Worm (Caenorhabditis elegans) whole organism, young adult: ENCODE data around the gene K10H10.7.

Experiments used
- B0336.3 ChIP-seq: fragments of 200-800 bp; sonication (Bioruptor generic); IDR thresholded peaks from 2 replicates; pipeline ENCODE4 v1.3.6; 2022; ENCODE audit warnings: missing genetic modification characterization, missing compliant biosample characterization
- C17E4.6 ChIP-seq: fragments of 200-800 bp; sonication (Bioruptor generic); IDR thresholded peaks from 2 replicates; pipeline ENCODE4 v1.3.6; 2022; ENCODE audit warnings: missing genetic modification reagents, missing genetic modification characterization, missing compliant biosample characterization
- D2030.7 ChIP-seq: fragments of 200-800 bp; sonication (Bioruptor generic); IDR thresholded peaks from 2 replicates; pipeline ENCODE4 v1.3.6; 2022; ENCODE audit warnings: missing genetic modification reagents, missing genetic modification characterization, missing compliant biosample characterization
- F23B12.7 ChIP-seq: sonication (generic microtip); optimal IDR thresholded peaks from 2 replicates; lab custom pipeline; 2017; ENCODE audit warnings: missing genetic modification characterization, mild to moderate bottlenecking, missing compliant biosample characterization, antibody characterized with exemption, moderate library complexity; ENCODE audit not compliant: insufficient read depth
- F37B4.10 ChIP-seq: fragments of 200-800 bp; sonication (Bioruptor generic); IDR thresholded peaks from 2 replicates; pipeline ENCODE4 v1.3.6; 2022; ENCODE audit warnings: missing genetic modification characterization, missing compliant biosample characterization
- F55B11.4 ChIP-seq: sonication (generic microtip); optimal IDR thresholded peaks from 2 replicates; lab custom pipeline; 2016; ENCODE audit warnings: missing compliant biosample characterization, missing genetic modification characterization, borderline replicate concordance; ENCODE audit not compliant: insufficient read depth
- K11D2.4 ChIP-seq: fragments of 200-800 bp; sonication (Bioruptor generic); IDR thresholded peaks from 2 replicates; pipeline ENCODE4 v1.3.6; 2022; ENCODE audit warnings: missing genetic modification reagents, missing genetic modification characterization, missing compliant biosample characterization
- T07F8.4 ChIP-seq: sonication (generic microtip); optimal IDR thresholded peaks from 2 replicates; lab custom pipeline; 2016; ENCODE audit warnings: mild to moderate bottlenecking, missing genetic modification characterization, moderate library complexity, missing compliant biosample characterization
- Y53F4B.3 ChIP-seq: fragments of 200-800 bp; sonication (Bioruptor generic); IDR thresholded peaks from 2 replicates; pipeline ENCODE4 v1.3.6; 2022; ENCODE audit warnings: missing genetic modification reagents, missing genetic modification characterization, missing compliant biosample characterization
- Y67H2A.10 ChIP-seq: fragments of 200-800 bp; sonication (Bioruptor generic); conservative IDR thresholded peaks from 2 replicates; pipeline ENCODE4 v1.3.6; 2022; ENCODE audit warnings: missing genetic modification reagents, missing genetic modification characterization, missing compliant biosample characterization
- Y79H2A.3 ChIP-seq: fragments of 200-800 bp; sonication (Bioruptor generic); conservative IDR thresholded peaks from 2 replicates; pipeline ENCODE4 v1.3.6; 2022; ENCODE audit warnings: missing genetic modification reagents, missing genetic modification characterization, missing compliant biosample characterization
- ZK185.1 ChIP-seq: sonication (generic microtip); optimal IDR thresholded peaks from 2 replicates; lab custom pipeline; 2016; ENCODE audit warnings: mild to moderate bottlenecking, missing genetic modification characterization, missing compliant biosample characterization; ENCODE audit not compliant: poor library complexity, severe bottlenecking
- akir-1 ChIP-seq: fragments of 200-800 bp; sonication (Bioruptor generic); optimal IDR thresholded peaks from 2 replicates; lab custom pipeline; 2018; ENCODE audit warnings: mild to moderate bottlenecking, missing genetic modification characterization, moderate library complexity, missing compliant biosample characterization
- ama-1 ChIP-seq, 3 experiments: fragments of 150-350 bp in 1 of 3; sonication (generic microtip) in 2 of 3; optimal IDR thresholded peaks; 2 replicates each; lab custom pipeline; 2014 to 2018; ENCODE audit warnings: missing biosample characterization in 2 of 3, missing genetic modification characterization in 2 of 3, missing genetic modification reagents in 2 of 3
- atf-7 ChIP-seq: sonication (generic microtip); optimal IDR thresholded peaks from 2 replicates; lab custom pipeline; 2017; ENCODE audit warnings: mild to moderate bottlenecking, missing genetic modification characterization, missing compliant biosample characterization
- bed-1 ChIP-seq: fragments of 200-800 bp; sonication (Bioruptor generic); IDR thresholded peaks from 2 replicates; pipeline ENCODE4 v1.3.6; 2022; ENCODE audit warnings: missing genetic modification reagents, missing genetic modification characterization, missing compliant biosample characterization
- cebp-1 ChIP-seq, 2 experiments: fragments of 200-800 bp in 1 of 2; sonication (Bioruptor generic) in 1 of 2; sonication (generic microtip) in 1 of 2; IDR thresholded peaks in 1 of 2; optimal IDR thresholded peaks in 1 of 2; 2 replicates each; pipeline versions ENCODE4 v1.3.6 to Lab custom; 2017 to 2022; ENCODE audit warnings: missing compliant biosample characterization in 2 of 2, missing genetic modification characterization in 2 of 2, mild to moderate bottlenecking in 1 of 2, missing genetic modification reagents in 1 of 2, moderate library complexity in 1 of 2
- hlh-26 ChIP-seq: fragments of 200-800 bp; sonication (Bioruptor generic); conservative IDR thresholded peaks from 2 replicates; pipeline ENCODE4 v1.3.6; 2022; ENCODE audit warnings: missing genetic modification reagents, missing genetic modification characterization, missing compliant biosample characterization
- lin-26 ChIP-seq: fragments of 200-800 bp; sonication (Bioruptor generic); IDR thresholded peaks from 2 replicates; pipeline ENCODE4 v1.3.6; 2022; ENCODE audit warnings: missing genetic modification reagents, missing genetic modification characterization, missing compliant biosample characterization
- lin-35 ChIP-seq, 3 experiments: fragments of 150-350 bp in 2 of 3; sonication (generic microtip) in 1 of 3; optimal IDR thresholded peaks; 2 replicates each; lab custom pipeline; 2014 to 2018; ENCODE audit warnings: missing biosample characterization in 3 of 3, missing genetic modification characterization in 3 of 3, missing genetic modification reagents in 3 of 3
- lin-40 ChIP-seq: sonication (generic microtip); optimal IDR thresholded peaks from 2 replicates; lab custom pipeline; 2016; ENCODE audit warnings: missing genetic modification characterization, mild to moderate bottlenecking, missing compliant biosample characterization, missing genotype, missing genetic modification reagents
- lsy-27 ChIP-seq: sonication (generic microtip); optimal IDR thresholded peaks from 2 replicates; lab custom pipeline; 2017; ENCODE audit warnings: missing genetic modification characterization, mild to moderate bottlenecking, missing compliant biosample characterization, antibody characterized with exemption, missing genotype, borderline replicate concordance; ENCODE audit not compliant: insufficient read depth
- madf-10 ChIP-seq: sonication (generic microtip); optimal IDR thresholded peaks from 2 replicates; lab custom pipeline; 2016; ENCODE audit warnings: mild to moderate bottlenecking, missing genetic modification characterization, missing compliant biosample characterization
- mel-28 ChIP-seq: sonication (generic microtip); optimal IDR thresholded peaks from 2 replicates; lab custom pipeline; 2016; ENCODE audit warnings: borderline replicate concordance, mild to moderate bottlenecking, missing genetic modification characterization, missing compliant biosample characterization
- mxl-1 ChIP-seq: sonication (generic microtip); optimal IDR thresholded peaks from 2 replicates; lab custom pipeline; 2016; ENCODE audit warnings: missing genetic modification characterization, missing compliant biosample characterization
- nfyb-1 ChIP-seq: fragments of 200-800 bp; sonication (Bioruptor generic); IDR thresholded peaks from 2 replicates; pipeline ENCODE4 v1.3.6; 2022; ENCODE audit warnings: missing genetic modification reagents, missing genetic modification characterization, missing compliant biosample characterization
- nhr-179 ChIP-seq: sonication (generic microtip); optimal IDR thresholded peaks from 2 replicates; lab custom pipeline; 2016; ENCODE audit warnings: mild to moderate bottlenecking, missing genetic modification characterization, missing compliant biosample characterization
- nhr-80 ChIP-seq: sonication (generic microtip); optimal IDR thresholded peaks from 2 replicates; lab custom pipeline; 2016; ENCODE audit warnings: missing genetic modification characterization, missing compliant biosample characterization
- rcor-1 ChIP-seq: fragments of 200-800 bp; sonication (Bioruptor generic); IDR thresholded peaks from 2 replicates; pipeline ENCODE4 v1.3.6; 2022; ENCODE audit warnings: missing genetic modification reagents, missing genetic modification characterization, missing compliant biosample characterization
- repo-1 ChIP-seq: sonication (generic microtip); optimal IDR thresholded peaks from 2 replicates; lab custom pipeline; 2017; ENCODE audit warnings: mild to moderate bottlenecking, missing genetic modification characterization, missing compliant biosample characterization
- sdz-38 ChIP-seq: sonication (generic microtip); optimal IDR thresholded peaks from 2 replicates; lab custom pipeline; 2016; ENCODE audit warnings: missing genotype, missing genetic modification characterization, missing compliant biosample characterization
- snpc-1.1 ChIP-seq: sonication (generic microtip); optimal IDR thresholded peaks from 2 replicates; lab custom pipeline; 2017; ENCODE audit warnings: missing genetic modification characterization, mild to moderate bottlenecking, missing compliant biosample characterization, antibody characterized with exemption, moderate library complexity, missing genotype, missing genetic modification reagents; ENCODE audit not compliant: insufficient read depth
- snpc-3.4 ChIP-seq: sonication (generic microtip); optimal IDR thresholded peaks from 2 replicates; lab custom pipeline; 2017; ENCODE audit warnings: missing genetic modification characterization, mild to moderate bottlenecking, missing compliant biosample characterization, antibody characterized with exemption, moderate library complexity, missing genotype, missing genetic modification reagents
- snpc-4 ChIP-seq, 5 experiments: fragments of 150-350 bp in 1 of 5; sonication (generic microtip) in 4 of 5; optimal IDR thresholded peaks; 2 replicates each; lab custom pipeline; 2014 to 2018; ENCODE audit warnings: missing genetic modification characterization in 5 of 5, missing biosample characterization in 3 of 5, antibody characterized with exemption in 2 of 5, mild to moderate bottlenecking in 2 of 5, missing compliant biosample characterization in 2 of 5, missing genotype in 2 of 5, moderate library complexity in 2 of 5, missing genetic modification reagents in 1 of 5
- tbp1 ChIP-seq: fragments of 200-800 bp; sonication (Bioruptor generic); optimal IDR thresholded peaks from 2 replicates; lab custom pipeline; 2018; ENCODE audit warnings: mild to moderate bottlenecking, missing genetic modification characterization, missing compliant biosample characterization
- tlf-1 ChIP-seq: fragments of 200-800 bp; sonication (Bioruptor generic); optimal IDR thresholded peaks from 2 replicates; lab custom pipeline; 2018; ENCODE audit warnings: mild to moderate bottlenecking, missing genetic modification characterization, missing compliant biosample characterization
- unc-62 ChIP-seq: fragments of 150-350 bp; optimal IDR thresholded peaks from 2 replicates; lab custom pipeline; 2014; ENCODE audit warnings: missing biosample characterization, missing genetic modification reagents, missing genetic modification characterization
- xnd-1 ChIP-seq: sonication (generic microtip); optimal IDR thresholded peaks from 2 replicates; lab custom pipeline; 2016; ENCODE audit warnings: missing genotype, missing genetic modification reagents, missing genetic modification characterization, missing compliant biosample characterization
- ztf-18 ChIP-seq: sonication (generic microtip); optimal IDR thresholded peaks from 2 replicates; lab custom pipeline; 2016; ENCODE audit warnings: missing genotype, mild to moderate bottlenecking, missing genetic modification characterization, missing compliant biosample characterization
- ztf-3 ChIP-seq: fragments of 200-800 bp; sonication (Bioruptor generic); optimal IDR thresholded peaks from 2 replicates; lab custom pipeline; 2018; ENCODE audit warnings: mild to moderate bottlenecking, missing genetic modification characterization, missing compliant biosample characterization

K10H10.7 gene

DNA sequence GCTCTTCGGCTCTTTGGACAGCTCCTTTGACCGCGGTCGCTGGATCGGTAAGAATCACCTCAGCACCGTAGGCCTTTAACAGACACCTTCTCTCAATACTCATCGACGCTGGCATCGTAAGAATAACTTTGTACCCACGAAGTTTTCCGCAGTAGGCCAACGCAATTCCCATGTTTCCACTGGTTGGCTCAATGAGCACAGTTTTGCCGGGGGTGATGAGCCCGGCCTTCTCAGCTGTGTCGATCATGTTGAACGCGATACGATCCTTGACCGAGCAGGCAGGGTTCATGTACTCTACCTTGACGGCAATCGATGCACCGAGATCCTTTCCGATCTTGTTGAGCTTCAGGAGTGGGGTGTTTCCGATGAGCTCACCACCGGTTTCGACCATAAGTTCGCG, 13.4 kb downstream of the K10H10.7 start (continued):
- TF ChIP-seq F23B12.7, result no peak
- TF ChIP-seq nfyb-1 (GFP tag; lab: Robert Waterston, UW), result 0 out of 2 replicates have a peak, but pooled peaks have one; percentile 39
- TF ChIP-seq, all 124 proteins: peak for 7

- TF ChIP-seq ama-1 (optimal IDR thresholded peaks at IDR 0.05; lab: Kevin White, UChicago) (peak; percentile 69), ama-1 (GFP tag; optimal IDR thresholded peaks at IDR 0.05; lab: Kevin White, UChicago) (no peak), lin-26 (GFP tag; lab: Robert Waterston, UW) (0 out of 2 replicates have a peak, but pooled peaks have one; percentile 4), lin-35 (GFP tag; optimal IDR thresholded peaks at IDR 0.05; lab: Kevin White, UChicago) (peak in 1 of 3 experiments; percentile 15), C17E4.6 (GFP tag; lab: Robert Waterston, UW) (no peak), F37B4.10 (no peak)
Measured at ce11 chrII:14492592-14493196, 14.8 kb downstream of the K10H10.7 start.

- TF ChIP-seq Y79H2A.3 (GFP tag; lab: Robert Waterston, UW) (no peak), tlf-1 (GFP tag; lab: Kevin White, UChicago) (no peak), nhr-80 (peak; percentile 72), D2030.7 (GFP tag; lab: Robert Waterston, UW) (no peak), rcor-1 (GFP tag; lab: Robert Waterston, UW) (no peak), Y53F4B.3 (no peak), K11D2.4 (GFP tag; lab: Robert Waterston, UW) (no peak), Y67H2A.10 (GFP tag; lab: Robert Waterston, UW) (no peak), ztf-18 (tag; lab: Kevin White, UChicago) (peak; percentile 24), ztf-3 (GFP tag; lab: Kevin White, UChicago) (no peak), mel-28 (no peak), T07F8.4 (tag; lab: Kevin White, UChicago) (no peak), xnd-1 (tag; lab: Kevin White, UChicago) (no peak), unc-62 (GFP tag; lab: Kevin White, UChicago) (no peak), hlh-26 (GFP tag; lab: Robert Waterston, UW) (no peak), lsy-27 (tag; lab: Kevin White, UChicago) (no peak), lin-40 (tag; lab: Kevin White, UChicago) (peak; percentile 5), atf-7 (no peak), snpc-1.1 (tag; lab: Kevin White, UChicago) (no peak)
Measured at ce11 chrII:14489407-14489806, 18.1 kb downstream of the K10H10.7 start, which contains the start of gene vnut-1. Gene vnut-1, plus strand, starts transcription at chrII:14489802.

DNA sequence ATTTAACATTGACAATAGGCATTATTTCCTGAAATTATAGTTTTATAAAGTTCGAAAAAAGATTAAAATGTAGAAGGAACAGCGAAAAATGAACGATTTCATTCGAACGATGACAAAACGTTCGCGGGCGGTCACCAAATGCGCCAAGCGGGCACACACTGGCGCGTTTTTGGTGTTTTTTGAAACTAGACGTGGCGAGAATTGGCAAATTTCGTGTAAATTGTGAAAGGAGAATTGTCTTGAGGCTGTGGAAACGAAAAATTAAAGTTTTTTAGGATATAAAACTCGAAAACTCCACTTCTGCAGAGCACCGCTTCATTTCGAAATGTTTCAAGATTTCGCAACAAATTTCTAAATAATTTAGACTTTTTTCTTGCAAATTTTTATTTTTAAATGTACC, 18.8 kb downstream of the K10H10.7 start, which contains the start of gene usp-14:
Gene usp-14 (minus strand): TSS at position 28 of the 400 bp plus-strand sequence.
- peak; percentile 50 for TF ChIP-seq F23B12.7
- no peak for TF ChIP-seq mel-28
- TF ChIP-seq cebp-1 (GFP tag; IDR thresholded peaks at IDR 0.05; lab: Robert Waterston, UW), result peak; percentile 54
- peak; percentile 94 for TF ChIP-seq cebp-1 (tag; optimal IDR thresholded peaks at IDR 0.05; lab: Kevin White, UChicago)
- TF ChIP-seq repo-1 (tag; lab: Kevin White, UChicago), result peak; percentile 33
- peak; percentile 76; the same call in 1 of the 2 replicates for TF ChIP-seq B0336.3
- no peak for TF ChIP-seq madf-10 (tag; lab: Kevin White, UChicago)
- no peak for TF ChIP-seq mxl-1 (tag; lab: Kevin White, UChicago)
- no peak for TF ChIP-seq ZK185.1
- TF ChIP-seq akir-1, result no peak
- no peak for TF ChIP-seq F55B11.4 (tag; lab: Kevin White, UChicago)
- TF ChIP-seq tbp1 (GFP tag; lab: Kevin White, UChicago), result peak; percentile 49
- no peak for TF ChIP-seq nhr-179
- TF ChIP-seq snpc-4 (GFP tag; optimal IDR thresholded peaks at IDR 0.05; lab: Kevin White, UChicago), result no peak
- peak in 3 of 4 experiments; percentile 5 to 44 (median 16) for TF ChIP-seq snpc-4 (tag; optimal IDR thresholded peaks at IDR 0.05; lab: Kevin White, UChicago)
- TF ChIP-seq snpc-3.4 (tag; lab: Kevin White, UChicago), result no peak
- TF ChIP-seq bed-1 (GFP tag; lab: Robert Waterston, UW), result no peak
- no peak for TF ChIP-seq sdz-38 (tag; lab: Kevin White, UChicago)
- peak; percentile 44; the same call in 1 of the 2 replicates for TF ChIP-seq D2030.7 (GFP tag; lab: Robert Waterston, UW)
- TF ChIP-seq Y67H2A.10 (GFP tag; lab: Robert Waterston, UW), result no peak
